Worm (Caenorhabditis elegans) whole organism, mixed stage, embryonic: Measurements from ENCODE around the gene swd-2.2.

Experiments used
- M03D4.4 ChIP-seq: sonication (generic microtip); optimal IDR thresholded peaks from 2 replicates; lab custom pipeline; 2017; ENCODE audit warnings: mild to moderate bottlenecking, missing genetic modification characterization, missing compliant biosample characterization
- bed-3 ChIP-seq: fragments of 200-800 bp; sonication (Bioruptor generic); optimal IDR thresholded peaks from 3 replicates; lab custom pipeline; 2018; ENCODE audit warnings: mild to moderate bottlenecking, missing genetic modification characterization, moderate library complexity, missing compliant biosample characterization
- ceh-39 ChIP-seq: fragments of 150-350 bp; optimal IDR thresholded peaks from 2 replicates; lab custom pipeline; 2014; ENCODE audit warnings: missing biosample characterization, missing genetic modification characterization
- ceh-83 ChIP-seq: fragments of 200-800 bp; sonication (Bioruptor generic); optimal IDR thresholded peaks from 2 replicates; lab custom pipeline; 2018; ENCODE audit warnings: mild to moderate bottlenecking, missing genetic modification characterization, missing compliant biosample characterization
- ces-1 ChIP-seq: fragments of 150-350 bp; optimal IDR thresholded peaks from 2 replicates; lab custom pipeline; 2014; ENCODE audit warnings: missing biosample characterization, missing genetic modification reagents, missing genetic modification characterization
- cnd-1 ChIP-seq: fragments of 200-800 bp; sonication (Bioruptor generic); optimal IDR thresholded peaks from 2 replicates; lab custom pipeline; 2018; ENCODE audit warnings: mild to moderate bottlenecking, missing genetic modification characterization, missing compliant biosample characterization
- drap-1 ChIP-seq: fragments of 200-800 bp; sonication (Bioruptor generic); optimal IDR thresholded peaks from 3 replicates; lab custom pipeline; 2018; ENCODE audit warnings: mild to moderate bottlenecking, missing genetic modification characterization, missing compliant biosample characterization
- flh-1 ChIP-seq: fragments of 200-800 bp; sonication (Bioruptor generic); optimal IDR thresholded peaks from 2 replicates; lab custom pipeline; 2018; ENCODE audit warnings: mild to moderate bottlenecking, missing genetic modification characterization, moderate library complexity, missing compliant biosample characterization
- ham-2 ChIP-seq: fragments of 200-800 bp; sonication (Bioruptor generic); optimal IDR thresholded peaks from 2 replicates; lab custom pipeline; 2018; ENCODE audit warnings: mild to moderate bottlenecking, missing genetic modification characterization, missing compliant biosample characterization
- lin-13 ChIP-seq: fragments of 150-350 bp; optimal IDR thresholded peaks from 2 replicates; lab custom pipeline; 2014; ENCODE audit warnings: missing biosample characterization, missing genetic modification characterization
- lin-32 ChIP-seq: fragments of 200-800 bp; sonication (Bioruptor generic); optimal IDR thresholded peaks from 2 replicates; lab custom pipeline; 2018; ENCODE audit warnings: mild to moderate bottlenecking, missing genetic modification characterization, missing compliant biosample characterization
- lsy-2 ChIP-seq: fragments of 150-350 bp; optimal IDR thresholded peaks from 2 replicates; lab custom pipeline; 2014; ENCODE audit warnings: missing biosample characterization, missing genetic modification characterization
- mab-5 ChIP-seq: fragments of 150-350 bp; optimal IDR thresholded peaks from 2 replicates; lab custom pipeline; 2014; ENCODE audit warnings: missing biosample characterization, missing genetic modification characterization
- mep-1 ChIP-seq: fragments of 150-350 bp; optimal IDR thresholded peaks from 2 replicates; lab custom pipeline; 2017; ENCODE audit warnings: missing biosample characterization, missing genetic modification reagents, missing genetic modification characterization, inconsistent platforms
- mls-2 ChIP-seq: sonication (generic microtip); optimal IDR thresholded peaks from 2 replicates; lab custom pipeline; 2016; ENCODE audit warnings: mild to moderate bottlenecking, missing genetic modification characterization, moderate library complexity, missing compliant biosample characterization
- nhr-12 ChIP-seq: fragments of 150-350 bp; optimal IDR thresholded peaks from 2 replicates; lab custom pipeline; 2014; ENCODE audit warnings: missing biosample characterization, missing genetic modification characterization
- nhr-2 ChIP-seq: fragments of 150-350 bp; optimal IDR thresholded peaks from 2 replicates; lab custom pipeline; 2014; ENCODE audit warnings: missing biosample characterization, missing genetic modification characterization
- nhr-237 ChIP-seq: fragments of 150-350 bp; optimal IDR thresholded peaks from 2 replicates; lab custom pipeline; 2014; ENCODE audit warnings: missing biosample characterization, missing genetic modification characterization
- nhr-28 ChIP-seq: fragments of 150-350 bp; optimal IDR thresholded peaks from 2 replicates; lab custom pipeline; 2014; ENCODE audit warnings: missing biosample characterization, missing genetic modification characterization
- pha-4 ChIP-seq: fragments of 150-350 bp; optimal IDR thresholded peaks from 2 replicates; lab custom pipeline; 2018; ENCODE audit warnings: missing biosample characterization, missing genetic modification reagents, missing genetic modification characterization
- sem-2 ChIP-seq: fragments of 200-800 bp; sonication (Bioruptor generic); optimal IDR thresholded peaks from 2 replicates; lab custom pipeline; 2018; ENCODE audit warnings: mild to moderate bottlenecking, missing genetic modification characterization, missing compliant biosample characterization
- sptf-1 ChIP-seq: sonication (generic microtip); optimal IDR thresholded peaks from 2 replicates; lab custom pipeline; 2017; ENCODE audit warnings: mild to moderate bottlenecking, missing genetic modification characterization, moderate library complexity, missing compliant biosample characterization
- unc-120 ChIP-seq: sonication (generic microtip); optimal IDR thresholded peaks from 2 replicates; lab custom pipeline; 2017; ENCODE audit warnings: missing genetic modification characterization, missing compliant biosample characterization; ENCODE audit not compliant: poor library complexity, severe bottlenecking
- unc-62 ChIP-seq: fragments of 150-350 bp; optimal IDR thresholded peaks from 2 replicates; lab custom pipeline; 2014; ENCODE audit warnings: missing biosample characterization, missing genetic modification reagents, missing genetic modification characterization
- zip-8 ChIP-seq: fragments of 150-350 bp; optimal IDR thresholded peaks from 2 replicates; lab custom pipeline; 2014; ENCODE audit warnings: missing biosample characterization, missing genetic modification characterization

Gene swd-2.2

DNA sequence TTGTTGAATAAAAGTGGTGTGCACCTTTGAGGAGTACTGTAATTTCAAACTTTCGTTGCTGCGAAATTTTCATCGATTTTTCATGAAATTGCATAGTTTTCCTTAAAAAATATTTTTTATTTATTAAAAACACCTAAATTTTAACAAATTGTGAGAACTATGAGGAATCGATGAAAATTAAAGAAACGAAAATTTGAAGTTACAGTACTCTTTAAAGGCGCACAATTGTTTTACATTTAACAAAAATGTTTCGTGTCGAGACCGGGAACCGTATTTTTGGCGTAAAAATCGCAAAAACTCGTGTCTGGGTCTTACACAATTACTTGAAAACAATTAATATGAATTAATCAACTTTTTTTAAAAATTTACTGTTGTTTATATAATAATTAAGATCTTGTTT, 4.0 kb upstream of the swd-2.2 start, which contains the start of gene rdl-1:
TSS of gene rdl-1 (minus strand) at position 101 of the 400 bp plus-strand sequence.
- TF ChIP-seq mls-2 (tag; lab: Kevin White, UChicago) (no peak), ces-1 (GFP tag; lab: Kevin White, UChicago) (no peak), ceh-39 (tag; lab: Kevin White, UChicago) (no peak), mep-1 (tag; lab: Kevin White, UChicago) (no peak), pha-4 (tag; lab: Kevin White, UChicago) (no peak), lsy-2 (no peak), nhr-12 (no peak), nhr-2 (tag; lab: Kevin White, UChicago) (no peak)

DNA sequence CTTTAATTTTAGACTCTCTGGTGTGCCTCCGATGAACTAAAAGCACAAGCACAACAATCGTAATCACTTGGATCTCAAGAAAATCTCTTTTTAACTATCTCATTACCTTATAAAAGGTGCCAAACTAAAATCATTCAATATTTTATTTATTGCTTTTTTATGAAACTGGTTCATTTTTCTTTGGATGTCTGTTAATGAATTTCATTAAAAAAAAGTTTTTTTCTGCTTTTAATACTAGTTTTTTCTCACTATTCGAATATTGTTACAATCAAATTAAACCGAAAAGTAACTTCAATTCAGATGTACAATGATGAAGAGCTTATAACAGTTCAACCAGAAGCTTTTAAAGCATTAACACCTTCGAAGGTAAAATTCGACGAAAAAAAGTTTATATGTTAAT, 1.5 kb downstream of the swd-2.2 start, which contains the start of gene swd-2.1:
TSS of gene swd-2.1 (plus strand) at position 301 of the 400 bp plus-strand sequence.
- TF ChIP-seq ceh-83 (no peak), bed-3 (GFP tag; lab: Kevin White, UChicago) (no peak), zip-8 (tag; lab: Kevin White, UChicago) (no peak), flh-1 (GFP tag; lab: Kevin White, UChicago) (no peak), ham-2 (GFP tag; lab: Kevin White, UChicago) (no peak), ces-1 (GFP tag; lab: Kevin White, UChicago) (no peak), lsy-2 (no peak), sem-2 (GFP tag; lab: Kevin White, UChicago) (no peak), unc-62 (GFP tag; lab: Kevin White, UChicago) (no peak), mls-2 (tag; lab: Kevin White, UChicago) (no peak), lin-32 (GFP tag; lab: Kevin White, UChicago) (no peak), lin-13 (tag; lab: Kevin White, UChicago) (no peak), sptf-1 (tag; lab: Kevin White, UChicago) (no peak)
- TF ChIP-seq, all 35 proteins: peak for 0

DNA sequence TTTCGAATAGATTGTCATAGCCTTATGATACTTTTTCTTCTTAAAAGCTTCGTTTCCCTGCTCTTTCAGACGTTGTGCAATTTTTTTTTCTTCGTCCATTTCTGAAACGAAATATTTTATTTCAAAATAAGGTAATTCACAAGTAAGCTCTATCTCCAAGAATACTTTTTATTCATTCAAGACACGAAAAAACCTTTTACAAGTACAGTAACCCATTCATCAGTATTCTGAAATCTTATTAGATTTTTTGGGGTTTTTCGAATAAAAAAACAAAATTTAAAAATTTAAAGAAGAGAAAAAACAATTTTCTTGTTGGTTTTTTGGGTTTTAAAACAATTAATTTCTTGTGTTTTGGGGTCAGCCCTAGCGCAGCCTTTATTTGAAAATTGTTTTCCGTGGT, 4.7 kb downstream of the swd-2.2 start, which contains the start of gene rpap-3:
TSS of gene rpap-3 (minus strand) at position 101 of the 400 bp plus-strand sequence.
- TF ChIP-seq M03D4.4 (tag; lab: Kevin White, UChicago) (no peak), nhr-237 (no peak), bed-3 (GFP tag; lab: Kevin White, UChicago) (no peak), mab-5 (tag; lab: Kevin White, UChicago) (no peak)

DNA sequence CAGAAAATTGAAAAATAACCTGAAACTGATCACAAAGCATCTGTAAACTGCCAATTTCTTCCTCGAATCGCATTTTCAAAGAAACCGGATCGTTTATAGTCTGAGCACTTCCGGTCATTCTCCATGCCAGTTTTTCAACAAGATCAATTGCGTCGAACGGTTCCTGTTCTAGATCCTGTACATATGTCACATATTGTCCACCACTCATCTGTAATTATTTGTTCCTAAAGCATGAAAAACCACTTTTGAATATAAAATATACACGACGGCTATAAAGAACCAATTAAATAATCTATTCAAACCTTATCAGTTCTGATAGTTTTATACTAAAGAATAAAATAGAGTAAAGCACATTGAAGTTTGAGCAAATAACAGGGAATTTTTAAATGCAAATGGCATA, 8.1 kb downstream of the swd-2.2 start, which contains the start of gene sec-10:
TSS of gene sec-10 (minus strand) at position 208 of the 400 bp plus-strand sequence.
- TF ChIP-seq sem-2 (GFP tag; lab: Kevin White, UChicago) (no peak), drap-1 (GFP tag; lab: Kevin White, UChicago) (no peak), pha-4 (tag; lab: Kevin White, UChicago) (no peak), ces-1 (GFP tag; lab: Kevin White, UChicago) (no peak), nhr-237 (no peak)

- no peak for TF ChIP-seq M03D4.4 (tag; lab: Kevin White, UChicago)
- no peak for TF ChIP-seq unc-62 (GFP tag; lab: Kevin White, UChicago)
- TF ChIP-seq nhr-28, result no peak
- no peak for TF ChIP-seq ces-1 (GFP tag; lab: Kevin White, UChicago)
- no peak for TF ChIP-seq lin-13 (tag; lab: Kevin White, UChicago)
- no peak for TF ChIP-seq lin-32 (GFP tag; lab: Kevin White, UChicago)
- TF ChIP-seq unc-120, result no peak
- no peak for TF ChIP-seq sem-2 (GFP tag; lab: Kevin White, UChicago)
- no peak for TF ChIP-seq cnd-1 (tag; lab: Kevin White, UChicago)
Observed at ce11 chrIV:7783801-7784411, 9.7 kb downstream of the swd-2.2 start, which contains the start of gene tag-321. TSS of gene tag-321 (minus strand) at chrIV:7783851.

ce11 chrIV:7785506-7786065, 11.4 kb downstream of the swd-2.2 start, which contains the start of gene tag-322:
TSS of gene tag-322 (minus strand) at chrIV:7785556.
- TF ChIP-seq sem-2 (GFP tag; lab: Kevin White, UChicago) (no peak), mls-2 (tag; lab: Kevin White, UChicago) (peak; percentile 17), mep-1 (tag; lab: Kevin White, UChicago) (peak; percentile 64), cnd-1 (tag; lab: Kevin White, UChicago) (no peak), ceh-83 (no peak), ces-1 (GFP tag; lab: Kevin White, UChicago) (peak; percentile 15), lsy-2 (peak; percentile 41)
